Worm (Caenorhabditis elegans) whole organism, L1 larva: ENCODE results near the gene glrx-21.

Experiments
- C04F5.9 ChIP-seq: sonication (generic microtip); optimal IDR thresholded peaks from 2 replicates; lab custom pipeline; 2016; ENCODE audit warnings: missing genetic modification characterization, missing compliant biosample characterization
- C16A3.4 ChIP-seq: fragments of 150-350 bp; optimal IDR thresholded peaks from 2 replicates; lab custom pipeline; 2014; ENCODE audit warnings: missing biosample characterization, missing genetic modification characterization
- C34B4.2 ChIP-seq: sonication (generic microtip); optimal IDR thresholded peaks from 2 replicates; lab custom pipeline; 2017; ENCODE audit warnings: mild to moderate bottlenecking, missing genetic modification characterization, missing compliant biosample characterization
- Y116A8C.19 ChIP-seq: sonication (generic microtip); optimal IDR thresholded peaks from 2 replicates; lab custom pipeline; 2016; ENCODE audit warnings: missing compliant biosample characterization, missing genetic modification characterization, borderline replicate concordance
- aha-1 ChIP-seq: fragments of 150-350 bp; optimal IDR thresholded peaks from 2 replicates; lab custom pipeline; 2014; ENCODE audit warnings: missing biosample characterization, missing genetic modification characterization
- aly-2 ChIP-seq: fragments of 150-350 bp; optimal IDR thresholded peaks from 2 replicates; lab custom pipeline; 2014; ENCODE audit warnings: missing biosample characterization, missing genetic modification characterization
- ceh-82 ChIP-seq, 3 experiments: fragments of 150-350 bp in 1 of 3; sonication (generic microtip) in 2 of 3; optimal IDR thresholded peaks; 2 replicates each; lab custom pipeline; 2014 to 2017; ENCODE audit warnings: missing biosample characterization in 3 of 3, missing genetic modification characterization in 3 of 3
- egl-27 ChIP-seq, 2 experiments: fragments of 150-350 bp in 1 of 2; sonication (generic microtip); optimal IDR thresholded peaks; 3 replicates each; lab custom pipeline; 2017 to 2018; ENCODE audit warnings: missing biosample characterization in 2 of 2, missing genetic modification characterization in 2 of 2, missing genetic modification reagents in 2 of 2
- elt-2 ChIP-seq: sonication (generic microtip); optimal IDR thresholded peaks from 2 replicates; lab custom pipeline; 2016; ENCODE audit warnings: missing genetic modification characterization, mild to moderate bottlenecking, inconsistent platforms, missing compliant biosample characterization, missing genetic modification reagents
- fos-1 ChIP-seq: fragments of 150-350 bp; optimal IDR thresholded peaks from 2 replicates; lab custom pipeline; 2014; ENCODE audit warnings: missing biosample characterization, missing genetic modification characterization
- hlh-17 ChIP-seq: fragments of 200-800 bp; sonication (Bioruptor generic); optimal IDR thresholded peaks from 2 replicates; lab custom pipeline; 2018; ENCODE audit warnings: missing genetic modification characterization, mild to moderate bottlenecking, missing compliant biosample characterization, moderate library complexity, borderline replicate concordance
- hpl-2 ChIP-seq: fragments of 150-350 bp; optimal IDR thresholded peaks from 2 replicates; lab custom pipeline; 2014; ENCODE audit warnings: missing biosample characterization, missing genetic modification reagents, missing genetic modification characterization
- isw-1 ChIP-seq: fragments of 200-800 bp; sonication (Bioruptor generic); IDR thresholded peaks from 2 replicates; pipeline ENCODE4 v1.3.6; 2022; ENCODE audit warnings: missing genetic modification characterization, missing compliant biosample characterization
- jun-1 ChIP-seq: fragments of 150-350 bp; optimal IDR thresholded peaks from 2 replicates; lab custom pipeline; 2014; ENCODE audit warnings: missing biosample characterization, missing genetic modification reagents, missing genetic modification characterization
- lin-13 ChIP-seq: fragments of 150-350 bp; optimal IDR thresholded peaks from 2 replicates; lab custom pipeline; 2014; ENCODE audit warnings: missing biosample characterization, missing genetic modification reagents, missing genetic modification characterization
- lin-14 ChIP-seq: fragments of 200-800 bp; sonication (Bioruptor generic); optimal IDR thresholded peaks from 2 replicates; lab custom pipeline; 2018; ENCODE audit warnings: mild to moderate bottlenecking, missing genetic modification characterization, moderate library complexity, missing compliant biosample characterization
- lir-3 ChIP-seq: sonication (generic microtip); optimal IDR thresholded peaks from 2 replicates; lab custom pipeline; 2016; ENCODE audit warnings: mild to moderate bottlenecking, missing genetic modification characterization, moderate library complexity, missing compliant biosample characterization; ENCODE audit not compliant: poor library complexity
- lsy-2 ChIP-seq, 2 experiments: fragments of 150-350 bp; optimal IDR thresholded peaks; 2 replicates each; lab custom pipeline; 2014; ENCODE audit warnings: missing biosample characterization in 2 of 2, missing genetic modification characterization in 2 of 2
- mdl-1 ChIP-seq, 2 experiments: fragments of 150-350 bp; optimal IDR thresholded peaks; 2 replicates each; lab custom pipeline; 2014 to 2017; ENCODE audit warnings: missing biosample characterization in 2 of 2, missing genetic modification characterization in 2 of 2, inconsistent platforms in 1 of 2
- mep-1 ChIP-seq: fragments of 150-350 bp; optimal IDR thresholded peaks from 2 replicates; lab custom pipeline; 2014; ENCODE audit warnings: missing biosample characterization, missing genetic modification characterization
- nhr-11 ChIP-seq: fragments of 150-350 bp; optimal IDR thresholded peaks from 2 replicates; lab custom pipeline; 2014; ENCODE audit warnings: missing biosample characterization, missing genetic modification characterization
- nhr-20 ChIP-seq: sonication (generic microtip); optimal IDR thresholded peaks from 2 replicates; lab custom pipeline; 2016; ENCODE audit warnings: mild to moderate bottlenecking, missing genetic modification characterization, missing compliant biosample characterization
- nhr-237 ChIP-seq: fragments of 150-350 bp; optimal IDR thresholded peaks from 2 replicates; lab custom pipeline; 2014; ENCODE audit warnings: missing biosample characterization, missing genetic modification characterization
- nhr-71 ChIP-seq: sonication (generic microtip); optimal IDR thresholded peaks from 2 replicates; lab custom pipeline; 2016; ENCODE audit warnings: mild to moderate bottlenecking, missing genetic modification characterization, moderate library complexity, missing compliant biosample characterization
- nhr-76 ChIP-seq: sonication (generic microtip); optimal IDR thresholded peaks from 2 replicates; lab custom pipeline; 2017; ENCODE audit warnings: missing biosample characterization, missing genetic modification characterization
- nhr-85 ChIP-seq: sonication (generic microtip); peaks from one replicate; lab custom pipeline; 2016; ENCODE audit warnings: missing genetic modification characterization, inconsistent platforms, missing compliant biosample characterization
- pag-3 ChIP-seq: sonication (generic microtip); optimal IDR thresholded peaks from 2 replicates; lab custom pipeline; 2017; ENCODE audit warnings: missing genetic modification characterization, mild to moderate bottlenecking, missing compliant biosample characterization, antibody characterized with exemption, borderline replicate concordance; ENCODE audit not compliant: insufficient read depth
- snpc-4 ChIP-seq: fragments of 150-350 bp; optimal IDR thresholded peaks from 2 replicates; lab custom pipeline; 2014; ENCODE audit warnings: missing biosample characterization, missing genetic modification characterization
- sptf-1 ChIP-seq: fragments of 150-350 bp; optimal IDR thresholded peaks from 2 replicates; lab custom pipeline; 2014; ENCODE audit warnings: missing biosample characterization, missing genetic modification characterization
- tbx-2 ChIP-seq: sonication (generic microtip); optimal IDR thresholded peaks from 2 replicates; lab custom pipeline; 2016; ENCODE audit warnings: missing genetic modification characterization, missing compliant biosample characterization
- unc-130 ChIP-seq: fragments of 150-350 bp; optimal IDR thresholded peaks from 2 replicates; lab custom pipeline; 2017; ENCODE audit warnings: missing biosample characterization, missing genetic modification characterization, inconsistent platforms
- unc-62 ChIP-seq: fragments of 150-350 bp; optimal IDR thresholded peaks from 2 replicates; lab custom pipeline; 2014; ENCODE audit warnings: missing biosample characterization, missing genetic modification reagents, missing genetic modification characterization
- unc-98 ChIP-seq: fragments of 200-800 bp; sonication (Bioruptor generic); IDR thresholded peaks from 2 replicates; pipeline ENCODE4 v1.3.6; 2022; ENCODE audit warnings: missing genetic modification characterization, missing compliant biosample characterization
- vab-15 ChIP-seq: sonication (generic microtip); optimal IDR thresholded peaks from 2 replicates; lab custom pipeline; 2017; ENCODE audit warnings: missing genotype, mild to moderate bottlenecking, missing genetic modification characterization, missing compliant biosample characterization
- zip-4 ChIP-seq: fragments of 200-800 bp; sonication (Bioruptor generic); optimal IDR thresholded peaks from 2 replicates; lab custom pipeline; 2018; ENCODE audit warnings: mild to moderate bottlenecking, missing genetic modification characterization, moderate library complexity, missing compliant biosample characterization
- ztf-4 ChIP-seq: fragments of 150-350 bp; optimal IDR thresholded peaks from 2 replicates; lab custom pipeline; 2014; ENCODE audit warnings: missing biosample characterization, missing genetic modification characterization

Gene glrx-21

DNA sequence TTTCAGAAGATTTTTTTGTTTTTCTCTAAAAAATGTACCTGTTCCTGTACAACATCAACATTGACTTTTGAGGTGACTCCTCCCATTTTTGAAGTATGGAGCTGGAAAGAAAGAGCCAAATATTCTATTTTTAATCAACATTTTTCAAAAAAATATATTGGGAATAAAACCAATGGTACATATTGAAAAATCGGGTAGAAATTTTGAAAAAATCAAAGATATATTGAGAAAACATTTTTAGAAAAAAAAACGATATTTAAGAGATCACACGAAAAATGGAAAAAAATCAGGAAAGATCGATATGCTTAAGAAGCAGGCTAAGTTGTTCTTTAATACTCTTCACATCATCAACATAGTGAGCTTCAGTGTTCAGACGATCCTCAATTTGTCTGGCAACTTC, at the start of gene glrx-21:
Gene glrx-21, minus strand, starts transcription at position 101 of the 400 bp plus-strand sequence.
- TF ChIP-seq pag-3 (tag; lab: Kevin White, UChicago), result no peak
- TF ChIP-seq unc-98 (GFP tag; lab: Robert Waterston, UW), result no peak
- TF ChIP-seq ztf-4 (tag; lab: Kevin White, UChicago), result no peak
- no peak for TF ChIP-seq jun-1 (tag; lab: Kevin White, UChicago)
- TF ChIP-seq ceh-82 (tag; optimal IDR thresholded peaks at IDR 0.05; lab: Kevin White, UChicago), result no peak
- no peak for TF ChIP-seq lin-14
- TF ChIP-seq Y116A8C.19 (tag; lab: Kevin White, UChicago), result no peak
- no peak for TF ChIP-seq C04F5.9 (tag; lab: Kevin White, UChicago)
- no peak for TF ChIP-seq nhr-237 (tag; lab: Kevin White, UChicago)
- TF ChIP-seq, all 84 proteins: peak for 0

ce11 chrIII:5389365-5389764, 43.4 kb upstream of the glrx-21 start:
- no peak for TF ChIP-seq C04F5.9 (tag; lab: Kevin White, UChicago)
- no peak for TF ChIP-seq unc-62
- TF ChIP-seq egl-27 (tag; optimal IDR thresholded peaks at IDR 0.05; lab: Kevin White, UChicago), result no peak
- TF ChIP-seq sptf-1 (tag; lab: Kevin White, UChicago), result no peak
- TF ChIP-seq lin-14, result no peak
- no peak for TF ChIP-seq unc-98 (GFP tag; lab: Robert Waterston, UW)
- TF ChIP-seq, all 84 proteins: peak for 0

DNA sequence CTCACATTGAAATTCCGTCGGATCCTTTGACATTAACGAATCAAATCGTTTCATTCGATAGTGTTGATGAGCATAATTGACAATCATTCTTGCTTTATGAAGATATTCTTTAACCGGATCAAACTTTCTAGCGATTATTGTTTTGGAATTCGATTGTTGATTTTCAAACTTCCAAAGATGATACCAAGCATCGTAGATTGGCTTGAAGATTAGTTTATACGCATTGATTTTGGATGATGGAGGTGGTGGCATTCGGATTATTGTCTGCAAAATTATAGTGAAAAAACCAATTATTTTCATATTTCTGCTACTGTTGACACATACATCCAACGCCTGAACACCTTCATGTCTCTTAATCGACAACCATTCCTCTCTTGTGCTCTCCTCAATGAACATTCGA, 42.2 kb upstream of the glrx-21 start:
- TF ChIP-seq aha-1 (tag; lab: Kevin White, UChicago), result no peak
- TF ChIP-seq jun-1 (tag; lab: Kevin White, UChicago), result no peak
- TF ChIP-seq hlh-17 (GFP tag; lab: Kevin White, UChicago), result no peak
- TF ChIP-seq zip-4, result no peak
- no peak for TF ChIP-seq snpc-4 (tag; lab: Kevin White, UChicago)
- no peak for TF ChIP-seq tbx-2 (tag; lab: Kevin White, UChicago)
- TF ChIP-seq lir-3 (tag; lab: Kevin White, UChicago), result no peak
- no peak for TF ChIP-seq fos-1 (tag; lab: Kevin White, UChicago)

ce11 chrIII:5385315-5385714, 39.4 kb upstream of the glrx-21 start, which contains the start of gene Y32H12A.7:
Gene Y32H12A.7 (minus strand): TSS chrIII:5385415.
- TF ChIP-seq lir-3 (tag; lab: Kevin White, UChicago) (no peak), C34B4.2 (no peak), vab-15 (tag; lab: Kevin White, UChicago) (no peak), isw-1 (GFP tag; lab: Robert Waterston, UW) (no peak), elt-2 (tag; lab: Kevin White, UChicago) (no peak), lsy-2 (tag; optimal IDR thresholded peaks at IDR 0.05; lab: Kevin White, UChicago) (no peak), nhr-76 (tag; lab: Kevin White, UChicago) (no peak), mdl-1 (tag; optimal IDR thresholded peaks at IDR 0.05; lab: Kevin White, UChicago) (no peak), hlh-17 (GFP tag; lab: Kevin White, UChicago) (no peak), aly-2 (tag; lab: Kevin White, UChicago) (no peak), nhr-20 (no peak), nhr-11 (tag; lab: Kevin White, UChicago) (no peak), hpl-2 (GFP tag; lab: Kevin White, UChicago) (no peak), Y116A8C.19 (tag; lab: Kevin White, UChicago) (no peak), mep-1 (no peak), lin-13 (GFP tag; lab: Kevin White, UChicago) (no peak), zip-4 (no peak), nhr-71 (tag; lab: Kevin White, UChicago) (no peak)

DNA sequence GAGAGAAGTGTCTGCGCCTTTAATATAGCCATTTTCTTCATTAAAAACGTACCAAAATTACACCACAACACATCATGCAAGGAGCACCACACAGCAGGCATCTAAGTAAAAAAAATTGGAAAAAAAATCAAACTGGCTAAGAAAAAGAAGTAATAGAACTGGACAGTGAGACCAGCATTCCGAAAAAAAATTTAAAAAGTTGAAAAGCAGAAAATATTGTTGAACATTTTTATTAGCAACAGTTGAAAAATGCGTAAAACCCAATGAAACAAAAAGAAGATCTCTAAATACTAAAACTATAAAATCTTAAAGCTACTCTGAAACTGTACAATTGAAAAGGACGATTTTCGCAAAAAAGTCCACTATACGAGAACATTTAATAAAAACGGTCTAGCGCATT, 36.2 kb upstream of the glrx-21 start, which contains the start of gene Y32H12A.6:
Gene Y32H12A.6, minus strand, starts transcription at position 101 of the 400 bp plus-strand sequence.
- TF ChIP-seq C16A3.4 (tag; lab: Kevin White, UChicago) (no peak), vab-15 (tag; lab: Kevin White, UChicago) (no peak), unc-130 (tag; lab: Kevin White, UChicago) (no peak), aly-2 (tag; lab: Kevin White, UChicago) (no peak), nhr-76 (tag; lab: Kevin White, UChicago) (no peak), lsy-2 (tag; optimal IDR thresholded peaks at IDR 0.05; lab: Kevin White, UChicago) (no peak), isw-1 (GFP tag; lab: Robert Waterston, UW) (no peak), mdl-1 (tag; optimal IDR thresholded peaks at IDR 0.05; lab: Kevin White, UChicago) (no peak), nhr-85 (tag; lab: Kevin White, UChicago) (no peak), C04F5.9 (tag; lab: Kevin White, UChicago) (no peak)
